Fruit fly (Drosophila melanogaster): Measurements from ENCODE around the gene Polr3D.
A peak's percentile ranks its signal among the peaks of the same experiment; 100 is the strongest.

Gene Polr3D

dm6 chr3L:18105343-18106020, 3.9 kb downstream of the Polr3D start:
- TF ChIP-seq Myc (optimal IDR thresholded peaks at IDR 0.05), result no peak
- peak; percentile 55 for TF ChIP-seq Dif (GFP tag; optimal IDR thresholded peaks at IDR 0.05; ENCODE audit: partially characterized antibody)
- no peak for TF ChIP-seq br (GFP tag; optimal IDR thresholded peaks at IDR 0.05)
- TF ChIP-seq Jra (GFP tag; optimal IDR thresholded peaks at IDR 0.05), result no peak
- TF ChIP-seq N (GFP tag; optimal IDR thresholded peaks at IDR 0.05), result peak; percentile 23
- no peak for TF ChIP-seq OdsH (GFP tag; optimal IDR thresholded peaks at IDR 0.05)
- no peak for TF ChIP-seq GATAd (GFP tag; optimal IDR thresholded peaks at IDR 0.05)
- TF ChIP-seq CG9705 (GFP tag; optimal IDR thresholded peaks at IDR 0.05), result no peak
- TF ChIP-seq pan (optimal IDR thresholded peaks at IDR 0.05), result no peak
- TF ChIP-seq brk (GFP tag; optimal IDR thresholded peaks at IDR 0.05), result no peak
- peak; percentile 97 for TF ChIP-seq fru (GFP tag; optimal IDR thresholded peaks at IDR 0.05)
- TF ChIP-seq Abd-B (GFP tag; optimal IDR thresholded peaks at IDR 0.05), result no peak
- no peak for TF ChIP-seq dmrt93B (GFP tag; optimal IDR thresholded peaks at IDR 0.05)
- no peak for TF ChIP-seq lola (GFP tag; optimal IDR thresholded peaks at IDR 0.05)
- no peak for TF ChIP-seq sage (GFP tag; optimal IDR thresholded peaks at IDR 0.05)
- no peak for TF ChIP-seq Dfd (GFP tag; optimal IDR thresholded peaks at IDR 0.05)
- no peak for TF ChIP-seq Hr78 (GFP tag; optimal IDR thresholded peaks at IDR 0.05)
- no peak for TF ChIP-seq sv (GFP tag; optimal IDR thresholded peaks at IDR 0.05)
- TF ChIP-seq Sp1 (GFP tag; optimal IDR thresholded peaks at IDR 0.05), result no peak
- no peak for TF ChIP-seq dsf (GFP tag; optimal IDR thresholded peaks at IDR 0.05; ENCODE audit: borderline replicate concordance)
- TF ChIP-seq ey (GFP tag; optimal IDR thresholded peaks at IDR 0.05), result no peak

dm6 chr3L:18102161-18102565, 7.2 kb downstream of the Polr3D start:
- TF ChIP-seq rgr (GFP tag; optimal IDR thresholded peaks at IDR 0.05) (no peak), N (GFP tag; optimal IDR thresholded peaks at IDR 0.05) (no peak), Dfd (GFP tag; optimal IDR thresholded peaks at IDR 0.05) (no peak), ey (GFP tag; optimal IDR thresholded peaks at IDR 0.05) (no peak)

dm6 chr3L:18101421-18101996, 7.9 kb downstream of the Polr3D start:
- TF ChIP-seq foxo (GFP tag; optimal IDR thresholded peaks at IDR 0.05) (no peak), Hr83 (GFP tag; optimal IDR thresholded peaks at IDR 0.05; ENCODE audit: poor library complexity, severe bottlenecking) (no peak), br (GFP tag; optimal IDR thresholded peaks at IDR 0.05) (no peak), Mio (GFP tag; optimal IDR thresholded peaks at IDR 0.05) (no peak), N (GFP tag; optimal IDR thresholded peaks at IDR 0.05) (no peak), woc (GFP tag; optimal IDR thresholded peaks at IDR 0.05) (peak; percentile 7), sage (GFP tag; optimal IDR thresholded peaks at IDR 0.05) (no peak), usp (GFP tag; optimal IDR thresholded peaks at IDR 0.05) (no peak), Jra (GFP tag; optimal IDR thresholded peaks at IDR 0.05) (no peak), Abd-B (GFP tag; optimal IDR thresholded peaks at IDR 0.05) (no peak), brk (GFP tag; optimal IDR thresholded peaks at IDR 0.05) (no peak), fru (GFP tag; optimal IDR thresholded peaks at IDR 0.05) (peak; percentile 31), Vsx2 (GFP tag; optimal IDR thresholded peaks at IDR 0.05; ENCODE audit: partially characterized antibody) (no peak), h (GFP tag; optimal IDR thresholded peaks at IDR 0.05) (no peak), ey (GFP tag; optimal IDR thresholded peaks at IDR 0.05) (no peak)

- TF ChIP-seq tai (GFP tag; optimal IDR thresholded peaks at IDR 0.05), result no peak
- peak; percentile 10 for TF ChIP-seq OdsH (GFP tag; optimal IDR thresholded peaks at IDR 0.05)
- no peak for TF ChIP-seq Abd-B (GFP tag; optimal IDR thresholded peaks at IDR 0.05)
- no peak for TF ChIP-seq CG32264 (GFP tag; optimal IDR thresholded peaks at IDR 0.05)
- no peak for TF ChIP-seq N (GFP tag; optimal IDR thresholded peaks at IDR 0.05)
- TF ChIP-seq br (GFP tag; optimal IDR thresholded peaks at IDR 0.05), result peak; percentile 53
- TF ChIP-seq pan (optimal IDR thresholded peaks at IDR 0.05), result no peak
- TF ChIP-seq dsf (GFP tag; optimal IDR thresholded peaks at IDR 0.05; ENCODE audit: borderline replicate concordance), result no peak
- no peak for TF ChIP-seq Vsx2 (GFP tag; optimal IDR thresholded peaks at IDR 0.05; ENCODE audit: partially characterized antibody)
- TF ChIP-seq Dfd (GFP tag; optimal IDR thresholded peaks at IDR 0.05), result no peak
- no peak for TF ChIP-seq Hr78 (GFP tag; optimal IDR thresholded peaks at IDR 0.05)
- TF ChIP-seq brk (GFP tag; optimal IDR thresholded peaks at IDR 0.05), result no peak
- no peak for TF ChIP-seq Rel (GFP tag; optimal IDR thresholded peaks at IDR 0.05)
- peak; percentile 6 for TF ChIP-seq Rel (tag; optimal IDR thresholded peaks at IDR 0.05)
- no peak for TF ChIP-seq psq (GFP tag; optimal IDR thresholded peaks at IDR 0.05)
- no peak for TF ChIP-seq sage (GFP tag; optimal IDR thresholded peaks at IDR 0.05)
- no peak for TF ChIP-seq Mio (GFP tag; optimal IDR thresholded peaks at IDR 0.05)
- TF ChIP-seq Jra (GFP tag; optimal IDR thresholded peaks at IDR 0.05), result no peak
- no peak for TF ChIP-seq Dif (GFP tag; optimal IDR thresholded peaks at IDR 0.05; ENCODE audit: partially characterized antibody)
- TF ChIP-seq Hr83 (GFP tag; optimal IDR thresholded peaks at IDR 0.05; ENCODE audit: poor library complexity, severe bottlenecking), result no peak
- no peak for TF ChIP-seq CrebA (GFP tag; optimal IDR thresholded peaks at IDR 0.05; ENCODE audit: borderline replicate concordance)
- peak; percentile 35 for TF ChIP-seq fru (GFP tag; optimal IDR thresholded peaks at IDR 0.05)
- TF ChIP-seq dl (GFP tag; optimal IDR thresholded peaks at IDR 0.05; ENCODE audit: insufficient read depth in 1 of 2, partially characterized antibody in 2 of 2), result no peak
- no peak for TF ChIP-seq dmrt93B (GFP tag; optimal IDR thresholded peaks at IDR 0.05)
- TF ChIP-seq sv (GFP tag; optimal IDR thresholded peaks at IDR 0.05), result no peak
- no peak for TF ChIP-seq Myc (optimal IDR thresholded peaks at IDR 0.05)
- TF ChIP-seq lola (GFP tag; optimal IDR thresholded peaks at IDR 0.05), result no peak
- no peak for TF ChIP-seq woc (GFP tag; optimal IDR thresholded peaks at IDR 0.05)
- TF ChIP-seq usp (GFP tag; optimal IDR thresholded peaks at IDR 0.05), result no peak
- peak in 1 of 2 experiments; percentile 43 for TF ChIP-seq foxo (GFP tag; optimal IDR thresholded peaks at IDR 0.05)
- no peak for TF ChIP-seq GATAd (GFP tag; optimal IDR thresholded peaks at IDR 0.05)
- TF ChIP-seq ey (GFP tag; optimal IDR thresholded peaks at IDR 0.05), result peak; percentile 46
- TF ChIP-seq jim (GFP tag; optimal IDR thresholded peaks at IDR 0.05), result no peak
- peak; percentile 12 for TF ChIP-seq Sp1 (GFP tag; optimal IDR thresholded peaks at IDR 0.05)
- TF ChIP-seq rgr (GFP tag; optimal IDR thresholded peaks at IDR 0.05), result peak; percentile 48
These were observed 9.7 kb downstream of the Polr3D start for dm6 chr3L:18099715-18100114.

Measured in whole organism, wandering third instar larva.